Worm (Caenorhabditis elegans) whole organism, young adult: ENCODE data around the gene ZK180.5.

ENCODE experiments used
- ceh-91 ChIP-seq: fragments of 200-800 bp; sonication (Bioruptor generic); IDR thresholded peaks from 2 replicates; pipeline ENCODE4 v1.3.6; 2022; ENCODE audit warnings: missing genetic modification reagents, missing genetic modification characterization, missing compliant biosample characterization
- efl-1 ChIP-seq: fragments of 150-350 bp; optimal IDR thresholded peaks from 2 replicates; lab custom pipeline; 2014; ENCODE audit warnings: missing biosample characterization, missing genetic modification reagents, missing genetic modification characterization
- let-526 ChIP-seq: fragments of 200-800 bp; sonication (Bioruptor generic); IDR thresholded peaks from 2 replicates; pipeline ENCODE4 v1.3.6; 2022; ENCODE audit warnings: missing genetic modification reagents, missing genetic modification characterization, missing compliant biosample characterization
- let-607 ChIP-seq, 2 experiments: fragments of 200-800 bp in 1 of 2; sonication (Bioruptor generic) in 1 of 2; sonication (generic microtip) in 1 of 2; optimal IDR thresholded peaks; 2 replicates each; lab custom pipeline; 2016 to 2018; ENCODE audit warnings: mild to moderate bottlenecking in 2 of 2, missing compliant biosample characterization in 2 of 2, missing genetic modification characterization in 2 of 2, moderate library complexity in 2 of 2, missing genotype in 1 of 2
- madf-8 ChIP-seq: fragments of 200-800 bp; sonication (Bioruptor generic); conservative IDR thresholded peaks from 2 replicates; pipeline ENCODE4 v1.3.6; 2022; ENCODE audit warnings: missing genetic modification reagents, missing genetic modification characterization, missing compliant biosample characterization
- nhr-120 ChIP-seq: fragments of 200-800 bp; sonication (Bioruptor generic); IDR thresholded peaks from 2 replicates; pipeline ENCODE4 v1.3.6; 2022; ENCODE audit warnings: missing genetic modification characterization, missing compliant biosample characterization
- unc-130 ChIP-seq: sonication (generic microtip); optimal IDR thresholded peaks from 2 replicates; lab custom pipeline; 2016; ENCODE audit warnings: missing genetic modification reagents, missing genetic modification characterization, missing compliant biosample characterization
- unc-62 ChIP-seq: fragments of 150-350 bp; optimal IDR thresholded peaks from 2 replicates; lab custom pipeline; 2014; ENCODE audit warnings: missing biosample characterization, missing genetic modification reagents, missing genetic modification characterization

DNA sequence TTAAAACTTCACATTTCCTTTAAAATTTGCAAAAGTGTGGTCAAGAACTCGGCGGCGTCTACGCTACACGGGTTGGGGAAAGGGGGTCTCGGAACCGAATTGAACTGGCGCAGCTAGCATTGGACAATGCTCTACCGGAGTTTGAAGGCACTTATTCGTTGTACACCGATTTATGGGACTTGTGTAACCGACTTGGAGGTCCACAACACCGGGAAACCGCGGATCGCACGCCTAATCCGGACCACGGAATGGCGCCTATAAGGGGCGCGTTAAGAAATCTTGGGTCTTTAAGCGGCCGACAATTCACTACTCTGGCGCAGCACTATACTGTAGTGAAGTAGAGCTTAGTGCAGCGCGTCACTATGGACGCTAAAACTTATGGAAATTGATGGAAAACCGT lies 21.7 kb upstream of the ZK180.5 start:
- TF ChIP-seq unc-62 (no peak), ceh-91 (GFP tag; lab: Robert Waterston, UW) (no peak), let-607 (tag; optimal IDR thresholded peaks at IDR 0.05; lab: Kevin White, UChicago) (no peak), efl-1 (GFP tag; lab: Kevin White, UChicago) (no peak), madf-8 (no peak), nhr-120 (GFP tag; lab: Robert Waterston, UW) (no peak), unc-130 (GFP tag; lab: Kevin White, UChicago) (no peak), let-526 (no peak)
